ENCODE assay signal across 1 worm cellular context in genomic region chrIV:2654965-2655364, ce11.
TF ChIP-seq lines count a peak whose summit lies in the region.

No protein-coding gene starts in this region.

TF ChIP-seq in whole organism, young adult, 124 proteins besides CTCF, POLR2A, EP300 and RAD21 (continued from another document):
- no peak for TF ChIP-seq rpc-1 (optimal IDR thresholded peaks at IDR 0.05; lab: Kevin White, UChicago)
- TF ChIP-seq rpc-1 (tag; optimal IDR thresholded peaks at IDR 0.05; lab: Kevin White, UChicago), result peak; percentile 4
- no peak for TF ChIP-seq ztf-28 (GFP tag; IDR thresholded peaks at IDR 0.05; lab: Robert Waterston, UW)
- TF ChIP-seq nhr-120 (GFP tag; IDR thresholded peaks at IDR 0.05; lab: Robert Waterston, UW), result no peak
- TF ChIP-seq lin-54 (GFP tag; optimal IDR thresholded peaks at IDR 0.05; lab: Kevin White, UChicago), result peak; percentile 69
- TF ChIP-seq atf-7 (tag; optimal IDR thresholded peaks at IDR 0.05; lab: Kevin White, UChicago), result no peak
- no peak for TF ChIP-seq ztf-26 (tag; optimal IDR thresholded peaks at IDR 0.05; lab: Kevin White, UChicago)
- no peak for TF ChIP-seq F39B2.1 (GFP tag; IDR thresholded peaks at IDR 0.05; lab: Robert Waterston, UW)
- peak; percentile 86 for TF ChIP-seq madf-6 (GFP tag; IDR thresholded peaks at IDR 0.05; lab: Robert Waterston, UW)
- 0 out of 2 replicates have a peak, but pooled peaks have one; percentile 11 for TF ChIP-seq Y95B8A.8 (GFP tag; IDR thresholded peaks at IDR 0.05; lab: Robert Waterston, UW)
- TF ChIP-seq B0261.1 (tag; optimal IDR thresholded peaks at IDR 0.05; lab: Kevin White, UChicago), result peak; percentile 46
- TF ChIP-seq nfya-1 (tag; optimal IDR thresholded peaks at IDR 0.05; lab: Kevin White, UChicago; ENCODE audit: borderline replicate concordance, insufficient read depth), result no peak
- peak; percentile 88 for TF ChIP-seq rcor-1 (GFP tag; IDR thresholded peaks at IDR 0.05; lab: Robert Waterston, UW)
- TF ChIP-seq Y79H2A.3 (GFP tag; conservative IDR thresholded peaks at IDR 0.05; lab: Robert Waterston, UW), result no peak
- peak; percentile 80 for TF ChIP-seq attf-6 (GFP tag; IDR thresholded peaks at IDR 0.05; lab: Robert Waterston, UW)
- no peak for TF ChIP-seq athp-1 (tag; optimal IDR thresholded peaks at IDR 0.05; lab: Kevin White, UChicago)
- TF ChIP-seq egl-18 (GFP tag; IDR thresholded peaks at IDR 0.05; lab: Robert Waterston, UW), result no peak
- peak; percentile 27; the same call in 1 of the 2 replicates for TF ChIP-seq madf-8 (GFP tag; conservative IDR thresholded peaks at IDR 0.05; lab: Robert Waterston, UW)
- no peak for TF ChIP-seq dpl-1 (GFP tag; optimal IDR thresholded peaks at IDR 0.05; lab: Kevin White, UChicago)
- no peak for TF ChIP-seq bed-2 (GFP tag; IDR thresholded peaks at IDR 0.05; lab: Robert Waterston, UW)
- no peak for TF ChIP-seq F23B12.7 (tag; optimal IDR thresholded peaks at IDR 0.05; lab: Kevin White, UChicago; ENCODE audit: insufficient read depth)
